Fruit fly (Drosophila melanogaster): ENCODE results near the gene CrebA.
A peak's percentile ranks its signal among the peaks of the same experiment; 100 is the strongest.

The CrebA gene

dm6 chr3L:15500813-15501645 lies 34.2 kb upstream of the CrebA start, which contains the start of gene CG7272 (continued):
- TF ChIP-seq CG33557 (GFP tag; optimal IDR thresholded peaks at IDR 0.05) (no peak), dan (GFP tag; IDR thresholded peaks at IDR 0.05) (no peak), CG9817 (tag; optimal IDR thresholded peaks at IDR 0.05) (no peak)

- TF ChIP-seq cwo (GFP tag; optimal IDR thresholded peaks at IDR 0.05) (peak; percentile 69), jumu (GFP tag; optimal IDR thresholded peaks at IDR 0.05) (no peak), Atf6 (GFP tag; IDR thresholded peaks at IDR 0.05) (0 out of 2 replicates have a peak, but pooled peaks have one; percentile 17), CG13296 (GFP tag; optimal IDR thresholded peaks at IDR 0.05) (peak; percentile 3), CG10543 (GFP tag; optimal IDR thresholded peaks at IDR 0.05) (peak; percentile 30), Fer1 (GFP tag; optimal IDR thresholded peaks at IDR 0.05) (peak; percentile 18), gem (tag; optimal IDR thresholded peaks at IDR 0.05) (peak; percentile 6), exex (tag; optimal IDR thresholded peaks at IDR 0.05) (peak; percentile 77), CG9932 (GFP tag; IDR thresholded peaks at IDR 0.05) (0 out of 2 replicates have a peak, but pooled peaks have one; percentile 23), B-H2 (GFP tag; optimal IDR thresholded peaks at IDR 0.05) (peak; percentile 4), CG6854 (GFP tag; optimal IDR thresholded peaks at IDR 0.05) (peak; percentile 10), CG12769 (tag; optimal IDR thresholded peaks at IDR 0.05) (peak; percentile 14), B-H1 (GFP tag; IDR thresholded peaks at IDR 0.05) (no peak), CG42726 (GFP tag; IDR thresholded peaks at IDR 0.05; ENCODE audit: partially characterized antibody) (0 out of 2 replicates have a peak, but pooled peaks have one; percentile 36), row (GFP tag; IDR thresholded peaks at IDR 0.05) (0 out of 3 replicates have a peak, but pooled peaks have one; percentile 7), aop (GFP tag; IDR thresholded peaks at IDR 0.05) (no peak), CG7839 (tag; optimal IDR thresholded peaks at IDR 0.05) (peak; percentile 9), CG13424 (tag; optimal IDR thresholded peaks at IDR 0.05) (no peak), CG2678 (tag; optimal IDR thresholded peaks at IDR 0.05) (peak; percentile 29), stc (GFP tag; IDR thresholded peaks at IDR 0.05) (0 out of 2 replicates have a peak, but pooled peaks have one; percentile 15), Med (GFP tag) (peak; percentile 29), lilli (GFP tag; optimal IDR thresholded peaks at IDR 0.05) (peak; percentile 10), CG32532 (GFP tag; IDR thresholded peaks at IDR 0.05) (peak; percentile 21; the same call in 1 of the 2 replicates), ewg (GFP tag; optimal IDR thresholded peaks at IDR 0.05) (no peak), CG18599 (GFP tag; optimal IDR thresholded peaks at IDR 0.05) (peak; percentile 34), Meics (GFP tag; optimal IDR thresholded peaks at IDR 0.05) (no peak)
Observed at dm6 chr3L:15501646-15501972, 33.6 kb upstream of the CrebA start.

DNA sequence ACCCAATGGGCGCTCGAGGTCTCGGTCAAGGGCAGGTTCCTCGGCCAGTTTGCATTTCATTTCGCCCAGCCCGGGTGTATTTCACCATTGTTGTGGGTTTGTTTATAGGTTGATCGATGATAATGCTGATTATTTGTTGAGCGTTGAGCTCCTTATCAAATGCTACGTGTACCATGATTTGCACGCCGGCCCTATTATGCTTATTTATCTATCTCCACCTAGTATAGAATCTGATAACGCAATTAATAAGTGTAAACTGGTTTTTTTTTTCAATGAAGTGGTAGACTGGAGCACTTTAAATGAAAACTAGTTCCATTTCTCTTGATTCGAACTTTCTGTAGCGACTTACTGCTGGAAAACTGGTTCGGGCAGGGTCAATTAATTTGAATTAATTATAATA lies 32.9 kb upstream of the CrebA start:
- TF ChIP-seq hbn (GFP tag; IDR thresholded peaks at IDR 0.05; ENCODE audit: partially characterized antibody) (no peak), Med (GFP tag) (peak; percentile 15), slp2 (GFP tag; optimal IDR thresholded peaks at IDR 0.05) (no peak), sd (tag; optimal IDR thresholded peaks at IDR 0.05) (no peak), ftz-f1 (GFP tag; optimal IDR thresholded peaks at IDR 0.05) (peak; percentile 43), en (GFP tag; optimal IDR thresholded peaks at IDR 0.05) (no peak), grn (GFP tag; optimal IDR thresholded peaks at IDR 0.05) (peak; percentile 82), inv (GFP tag; IDR thresholded peaks at IDR 0.05; ENCODE audit: partially characterized antibody) (no peak), pnt (GFP tag; optimal IDR thresholded peaks at IDR 0.05) (no peak), sug (tag; optimal IDR thresholded peaks at IDR 0.05) (peak; percentile 26), CG15514 (GFP tag; optimal IDR thresholded peaks at IDR 0.05) (peak; percentile 87), ken (GFP tag; IDR thresholded peaks at IDR 0.05) (no peak), Hsf (GFP tag; optimal IDR thresholded peaks at IDR 0.05) (no peak), CG34376 (GFP tag; optimal IDR thresholded peaks at IDR 0.05) (peak; percentile 53), z (GFP tag; IDR thresholded peaks at IDR 0.05) (no peak), mirr (GFP tag; optimal IDR thresholded peaks at IDR 0.05) (peak; percentile 58), CG16863 (GFP tag; optimal IDR thresholded peaks at IDR 0.05) (no peak), sens (GFP tag) (peak; percentile 73), exex (tag; optimal IDR thresholded peaks at IDR 0.05) (peak; percentile 89), rib (GFP tag; IDR thresholded peaks at IDR 0.05) (0 out of 2 replicates have a peak, but pooled peaks have one; percentile 25)

Data from whole organism, embryonic.